Fruit fly (Drosophila melanogaster): Measurements from ENCODE around the gene PH4alphaMP.
A peak's percentile ranks its signal among the peaks of the same experiment; 100 is the strongest.

PH4alphaMP gene

DNA sequence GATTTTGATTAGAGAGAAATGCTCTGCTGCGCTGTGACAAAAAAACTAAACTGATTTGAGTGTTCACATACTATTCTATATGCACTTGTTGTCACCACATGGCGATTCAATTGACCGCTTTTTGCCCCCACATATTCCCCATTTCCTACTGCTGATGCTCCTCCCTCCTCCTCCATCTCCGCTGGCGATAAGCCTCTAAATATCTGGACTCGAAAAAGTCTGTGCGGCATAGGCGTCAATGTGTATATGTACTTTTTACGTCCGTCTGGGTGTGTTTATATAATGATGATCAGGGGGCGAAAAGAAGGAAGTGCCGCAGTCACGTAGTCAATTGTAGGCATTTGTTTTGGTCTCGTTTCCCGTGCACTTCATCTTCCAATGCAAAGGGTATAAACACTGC lies 29.4 kb downstream of the PH4alphaMP start:
- no peak for TF ChIP-seq CG17801 (GFP tag; optimal IDR thresholded peaks at IDR 0.05; ENCODE audit: partially characterized antibody)

DNA sequence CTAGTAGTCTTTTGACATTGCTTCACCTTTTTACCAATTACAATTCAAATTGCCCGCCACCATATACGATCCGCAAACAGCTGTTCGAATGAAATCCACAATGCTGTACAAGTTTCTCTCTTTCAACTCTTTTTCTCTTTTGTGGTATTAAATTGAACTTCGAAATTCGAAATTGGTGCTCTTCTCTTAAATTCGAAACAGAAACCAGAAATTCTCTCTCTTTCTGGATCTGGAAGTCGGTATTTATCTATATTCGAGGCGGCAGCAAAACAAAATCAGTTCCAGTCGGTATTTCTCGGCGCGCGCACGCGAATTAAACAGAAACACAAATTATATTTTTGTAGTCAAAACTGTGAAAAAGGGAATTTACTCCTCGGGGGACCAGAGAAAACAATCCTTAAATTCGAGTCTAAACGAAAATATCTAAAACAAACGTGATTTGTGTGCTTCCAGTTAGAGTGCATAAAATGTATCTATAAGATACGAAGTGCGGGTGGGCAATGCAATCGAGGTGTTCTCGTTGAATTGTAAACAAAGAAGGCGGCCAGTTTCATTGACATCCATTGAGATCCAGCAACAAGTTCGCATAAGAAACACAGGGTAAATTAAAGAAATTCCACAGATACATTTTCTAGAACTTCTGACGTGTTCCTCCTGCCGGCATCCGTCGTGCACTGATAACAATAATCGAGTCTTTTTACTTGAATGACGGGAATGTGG lies 30.0 kb downstream of the PH4alphaMP start, which contains the start of gene PH4alphaEFB:
TSS of gene PH4alphaEFB (plus strand) at position 276 of the 720 bp plus-strand sequence.
- peak; percentile 2 for TF ChIP-seq CG17801 (GFP tag; optimal IDR thresholded peaks at IDR 0.05; ENCODE audit: partially characterized antibody)

DNA sequence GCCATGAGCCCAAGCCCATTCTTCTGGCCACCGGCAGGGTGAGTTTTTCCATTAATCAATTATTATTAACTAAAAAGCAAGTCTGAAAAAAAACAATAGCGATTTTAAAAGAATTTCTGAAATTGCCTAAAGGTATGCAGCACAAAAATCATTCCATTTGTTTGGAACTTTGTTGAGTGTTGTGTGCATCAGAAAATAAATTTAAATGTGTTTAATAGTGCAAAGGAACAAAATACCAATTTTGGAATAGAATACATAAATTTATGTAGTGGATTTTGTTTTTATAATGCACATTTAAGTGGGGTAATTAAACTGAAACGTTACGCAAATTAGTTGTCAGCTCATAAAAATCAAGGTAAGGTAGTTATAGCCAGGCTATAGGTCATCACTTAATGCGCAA lies 31.7 kb downstream of the PH4alphaMP start:
- no peak for TF ChIP-seq CG17801 (GFP tag; optimal IDR thresholded peaks at IDR 0.05; ENCODE audit: partially characterized antibody)

DNA sequence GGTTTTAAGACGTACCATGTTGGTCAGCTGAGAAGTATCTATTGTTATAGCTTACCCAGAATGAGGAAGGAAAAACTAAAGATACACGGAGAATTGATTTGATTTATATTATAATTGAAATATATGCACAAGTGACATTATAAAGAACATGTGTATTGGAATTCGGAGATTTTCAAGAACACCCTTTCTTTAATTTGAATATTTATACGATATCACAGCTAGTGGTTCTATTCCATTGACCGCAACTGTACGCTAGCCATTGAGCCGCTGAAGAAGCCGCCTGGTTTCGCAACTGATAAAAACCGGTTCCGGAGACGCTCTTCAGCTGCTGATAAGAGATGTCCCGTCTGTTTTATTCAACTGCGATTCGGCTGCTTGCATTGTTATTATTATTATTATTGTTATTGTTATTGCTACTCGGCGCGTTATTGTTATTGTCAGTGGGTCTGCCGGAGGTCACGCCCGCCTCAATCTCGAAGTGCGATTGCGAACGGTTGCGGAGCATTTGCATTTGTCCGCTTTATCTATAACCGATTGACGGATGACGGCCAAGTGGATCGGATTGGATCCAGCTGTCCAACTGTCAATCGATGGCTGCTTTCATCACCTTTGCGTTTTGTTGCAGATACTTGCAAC lies 34.2 kb downstream of the PH4alphaMP start:
- no peak for TF ChIP-seq CG17801 (GFP tag; optimal IDR thresholded peaks at IDR 0.05; ENCODE audit: partially characterized antibody)

DNA sequence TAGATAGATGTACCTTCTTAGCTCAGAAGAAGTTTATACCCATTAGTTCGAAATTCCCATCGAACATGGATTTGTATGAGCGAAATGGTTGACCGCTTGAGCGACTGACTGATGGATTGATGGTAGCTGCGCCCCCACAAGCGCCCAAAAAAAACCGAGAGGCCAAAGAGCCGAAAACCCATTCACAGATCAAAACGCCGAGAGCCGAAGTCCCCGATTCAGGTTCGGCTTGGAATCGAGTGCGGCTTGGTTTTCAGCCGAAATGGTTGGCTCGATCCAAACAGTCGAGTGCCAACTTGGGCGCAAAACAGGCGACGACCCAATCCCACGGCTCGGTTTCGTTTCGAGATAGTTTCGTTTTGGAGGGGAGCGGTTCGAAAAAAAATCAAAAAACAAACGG lies 35.8 kb downstream of the PH4alphaMP start:
- TF ChIP-seq CG17801 (GFP tag; optimal IDR thresholded peaks at IDR 0.05; ENCODE audit: partially characterized antibody), result no peak

DNA sequence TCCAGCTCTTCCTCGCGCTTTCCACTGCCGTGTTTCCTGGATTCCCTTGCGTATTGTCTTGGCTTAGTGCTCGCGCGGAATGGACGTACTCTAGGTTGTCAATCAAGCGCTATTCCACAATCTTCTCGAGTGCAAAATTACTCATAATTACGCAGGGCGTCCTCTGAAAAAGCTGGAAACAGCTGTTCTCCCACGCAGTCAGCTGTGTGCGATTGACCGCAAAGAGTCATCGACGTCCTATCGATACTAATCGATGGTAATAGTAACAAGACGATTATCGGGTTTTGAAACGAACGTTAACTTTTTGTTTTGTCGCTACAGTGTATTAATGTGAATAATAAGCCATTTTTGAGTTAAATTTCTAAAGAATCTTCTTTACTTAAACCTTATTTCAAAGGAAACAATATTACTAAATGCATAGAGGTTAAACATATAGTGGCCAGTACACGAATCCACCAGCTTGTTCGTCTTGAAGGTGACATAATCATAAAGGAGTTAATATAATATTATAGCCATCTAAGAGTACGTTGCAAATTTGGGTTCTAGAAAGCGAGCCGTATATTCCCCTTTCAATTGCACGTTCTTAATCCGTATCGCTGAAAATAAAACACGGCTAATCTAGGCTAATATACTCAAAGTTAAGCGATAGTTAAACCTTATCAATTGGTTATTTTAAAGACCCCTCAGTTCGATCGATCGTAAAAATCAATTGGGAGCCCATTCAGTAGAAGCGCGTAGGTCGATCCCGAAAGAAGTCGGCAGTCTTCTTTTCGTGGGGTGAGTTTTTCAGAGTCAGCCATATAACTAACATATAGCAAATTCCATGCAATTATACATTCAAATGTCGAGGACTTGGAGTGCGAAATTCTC lies 36.7 kb downstream of the PH4alphaMP start, which contains the start of the genes CG2224 and CDase:
TSS of gene CG2224 (minus strand) at position 235 of the 870 bp plus-strand sequence.
TSS of gene CDase (plus strand) at position 456 of the 870 bp plus-strand sequence.
- peak; percentile 30 for TF ChIP-seq CG17801 (GFP tag; optimal IDR thresholded peaks at IDR 0.05; ENCODE audit: partially characterized antibody)

DNA sequence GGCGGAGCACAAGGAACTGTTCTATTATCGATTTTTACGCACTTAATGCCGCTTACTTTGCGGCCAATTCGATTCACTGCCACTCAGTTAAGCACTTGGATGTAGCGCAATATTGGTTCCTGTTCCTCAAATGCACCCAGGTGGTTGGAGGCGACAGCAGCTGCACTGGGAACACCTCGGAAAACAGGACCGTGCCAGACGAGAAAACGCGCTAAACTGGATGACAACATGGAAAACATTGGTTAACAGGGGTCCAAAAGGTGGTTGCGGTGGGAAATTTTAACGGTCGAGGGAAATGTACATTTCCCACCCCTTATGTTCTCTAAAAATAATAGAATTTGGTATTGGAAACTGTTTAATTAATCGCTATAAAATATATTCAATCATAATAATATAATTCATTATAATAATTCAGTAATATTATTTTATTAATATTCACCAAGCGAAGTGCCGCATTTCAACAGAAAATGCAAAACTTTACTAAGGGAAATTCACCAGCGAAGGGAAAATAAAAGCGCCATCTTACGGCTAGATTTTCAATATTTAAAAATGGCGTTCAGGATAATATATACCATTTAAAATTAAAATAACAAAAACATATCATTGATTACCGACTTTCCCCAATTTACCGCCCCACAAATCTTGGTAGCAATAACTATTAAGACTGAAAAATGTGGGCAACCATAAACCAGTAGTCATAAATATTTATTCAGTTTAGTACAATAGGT lies 40.0 kb downstream of the PH4alphaMP start, which contains the start of gene aralar1:
TSS of gene aralar1 (minus strand) at position 51 of the 728 bp plus-strand sequence.
- no peak for TF ChIP-seq CG17801 (GFP tag; optimal IDR thresholded peaks at IDR 0.05; ENCODE audit: partially characterized antibody)

DNA sequence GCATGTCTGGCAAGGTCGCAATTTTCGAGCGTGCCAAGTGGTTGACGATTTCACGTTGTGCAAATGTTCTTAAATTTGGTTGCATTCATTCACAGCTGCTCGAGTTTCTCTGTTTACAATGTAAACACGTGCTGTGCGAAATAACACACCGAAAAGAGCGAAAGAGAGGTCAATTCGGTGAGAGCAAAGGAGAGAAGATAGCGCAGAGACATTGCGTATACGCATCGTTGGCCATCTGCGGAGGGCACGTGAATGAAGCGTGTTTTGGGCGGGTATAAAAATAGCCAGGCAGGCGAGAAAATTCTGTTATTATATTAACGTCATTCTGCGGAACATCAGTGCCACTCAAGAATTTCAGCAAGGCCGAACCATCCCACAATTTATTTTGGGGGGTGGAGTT lies 41.5 kb downstream of the PH4alphaMP start:
- TF ChIP-seq CG17801 (GFP tag; optimal IDR thresholded peaks at IDR 0.05; ENCODE audit: partially characterized antibody), result no peak

DNA sequence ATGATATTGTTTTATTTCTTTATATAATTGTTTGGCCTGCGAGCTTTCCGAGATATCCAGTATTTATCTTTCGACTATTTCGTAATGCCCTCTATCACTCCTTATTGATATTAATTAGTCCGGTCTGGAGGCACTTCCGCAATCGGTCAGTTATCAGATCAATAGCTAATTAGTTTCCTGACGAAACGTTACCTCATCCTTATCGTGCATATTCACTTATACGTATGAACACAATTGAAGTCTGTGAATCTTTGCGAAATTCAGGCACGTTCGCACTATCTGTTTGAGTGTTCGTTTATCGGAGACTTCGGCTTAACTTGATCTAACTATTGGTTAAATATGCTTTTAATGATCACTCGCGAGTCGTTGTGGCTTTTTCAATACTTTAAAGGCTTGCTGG lies 42.7 kb downstream of the PH4alphaMP start:
- TF ChIP-seq CG17801 (GFP tag; optimal IDR thresholded peaks at IDR 0.05; ENCODE audit: partially characterized antibody), result no peak

DNA sequence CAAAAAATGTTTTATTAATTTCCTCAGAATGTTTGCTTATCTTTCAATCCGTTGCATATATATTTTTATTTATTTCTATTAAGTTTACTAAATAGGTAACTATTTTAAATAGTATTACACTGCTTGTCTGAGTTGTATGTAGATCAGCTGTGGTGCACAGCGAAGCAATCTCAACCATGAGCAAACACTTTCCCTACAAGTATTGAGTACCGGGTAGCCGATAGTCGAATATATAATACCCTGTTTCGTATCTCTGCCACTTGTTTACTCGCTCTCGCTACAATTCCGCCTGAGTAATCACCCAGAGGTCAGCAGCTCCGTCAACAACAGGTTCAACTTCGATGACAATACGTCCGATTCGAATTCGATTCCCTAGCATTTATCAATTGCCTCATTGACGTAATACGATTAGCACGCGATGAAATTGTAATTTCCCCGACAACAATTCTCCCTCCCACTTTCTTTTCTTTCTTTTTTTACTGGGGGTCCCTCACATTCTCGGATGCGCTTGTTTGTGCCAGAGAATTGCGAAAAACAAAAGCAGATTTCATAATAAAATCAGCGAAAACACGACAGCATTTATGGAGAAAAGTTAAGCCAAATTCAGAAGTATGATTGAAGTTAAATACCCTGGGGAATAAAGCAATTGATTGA lies 45.1 kb downstream of the PH4alphaMP start:
- TF ChIP-seq CG17801 (GFP tag; optimal IDR thresholded peaks at IDR 0.05; ENCODE audit: partially characterized antibody), result no peak

DNA sequence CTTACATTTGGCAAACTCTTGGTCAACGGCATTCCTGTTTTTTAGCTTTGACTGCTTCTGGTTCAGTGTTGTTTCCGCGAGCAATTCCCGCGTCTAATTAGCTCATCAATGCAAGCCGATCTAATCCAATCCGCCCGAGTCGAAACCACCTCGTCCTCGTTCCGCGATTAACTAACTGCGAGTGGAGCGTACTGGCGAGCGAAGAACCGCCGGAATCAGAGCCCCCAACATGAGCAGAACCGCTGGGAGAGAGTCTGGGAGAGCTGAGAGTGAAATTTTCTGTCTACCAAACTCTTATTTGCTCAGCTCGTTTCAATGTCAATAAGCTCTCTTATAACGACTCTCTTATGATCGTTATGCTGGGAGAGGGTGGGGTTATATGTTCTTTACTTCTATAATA lies 45.7 kb downstream of the PH4alphaMP start:
- TF ChIP-seq CG17801 (GFP tag; optimal IDR thresholded peaks at IDR 0.05; ENCODE audit: partially characterized antibody), result peak; percentile 67

DNA sequence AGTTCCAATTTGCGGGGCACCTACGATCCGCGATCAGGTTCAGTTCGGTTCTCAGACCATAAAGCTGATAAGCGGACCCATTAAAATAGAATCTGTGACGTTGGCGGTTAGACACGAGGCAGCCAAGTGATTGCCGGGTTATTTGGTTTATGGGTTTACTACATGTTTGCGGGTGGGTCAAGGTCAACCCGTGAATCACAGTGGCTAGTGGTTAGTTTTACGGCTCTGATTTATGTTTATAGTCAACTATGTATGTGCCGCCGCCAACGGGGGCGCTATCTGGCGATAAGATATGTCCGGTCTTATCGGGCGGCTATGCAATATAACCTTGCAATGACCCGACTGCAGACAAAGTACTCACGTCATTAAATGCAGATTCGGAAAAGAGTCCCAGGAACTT lies 46.5 kb downstream of the PH4alphaMP start:
- no peak for TF ChIP-seq CG17801 (GFP tag; optimal IDR thresholded peaks at IDR 0.05; ENCODE audit: partially characterized antibody)

DNA sequence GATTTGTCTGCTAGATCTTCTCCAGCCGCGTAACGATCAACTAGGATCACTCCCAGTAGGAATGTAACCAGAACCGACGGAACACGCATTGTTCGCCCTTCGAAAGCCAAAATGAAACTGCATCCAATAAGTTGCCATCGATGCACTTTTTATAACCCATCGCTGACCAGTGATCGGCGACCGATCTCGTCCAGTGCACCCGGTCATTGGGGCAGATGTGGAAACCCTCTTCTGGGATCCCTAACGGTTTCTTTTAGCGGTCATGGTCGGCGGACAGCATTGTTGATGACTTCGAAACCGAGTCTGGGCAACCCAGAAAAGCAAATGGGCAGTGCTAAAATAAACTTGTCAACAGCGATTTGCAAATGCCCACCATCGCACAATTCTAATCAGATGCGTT lies 51.0 kb downstream of the PH4alphaMP start, which contains the start of gene Osi23:
TSS of gene Osi23 (minus strand) at position 101 of the 400 bp plus-strand sequence.
- TF ChIP-seq CG17801 (GFP tag; optimal IDR thresholded peaks at IDR 0.05; ENCODE audit: partially characterized antibody), result no peak

DNA sequence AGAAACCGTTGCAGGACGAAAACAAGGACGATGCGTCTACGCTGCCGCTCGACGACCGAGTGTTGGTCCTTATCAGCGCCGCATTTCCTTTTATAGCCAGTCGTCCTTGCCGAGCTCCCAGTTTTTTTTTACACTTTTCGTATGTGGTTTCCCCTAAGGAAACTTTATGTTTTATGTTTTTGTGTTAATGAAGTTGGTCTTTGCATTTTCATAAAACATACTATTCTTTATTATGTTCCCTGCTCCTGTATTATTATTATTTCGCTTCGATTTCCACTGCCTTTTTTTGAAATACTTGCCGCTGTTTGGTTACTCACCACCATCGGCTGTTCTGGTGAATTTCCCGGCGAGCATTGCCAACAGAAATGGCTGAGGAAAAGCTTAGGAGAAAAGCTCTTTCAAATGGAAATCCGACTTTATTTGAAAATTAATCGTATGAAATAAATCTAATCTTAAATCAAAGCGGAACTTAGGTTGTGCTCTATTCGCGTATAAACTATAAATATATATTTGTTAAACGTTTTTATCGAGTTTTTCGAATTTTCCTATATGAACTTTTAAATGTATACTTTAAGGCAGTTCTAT lies 52.3 kb downstream of the PH4alphaMP start, which contains the start of gene CG15537:
TSS of gene CG15537 (minus strand) at position 51 of the 585 bp plus-strand sequence.
- TF ChIP-seq CG17801 (GFP tag; optimal IDR thresholded peaks at IDR 0.05; ENCODE audit: partially characterized antibody), result no peak
